Fruit fly (Drosophila melanogaster): ENCODE measurements around the gene Abl.

dm6 chr3L:16653679-16654078, 6.0 kb upstream of the Abl start:
- TF ChIP-seq insv (optimal IDR thresholded peaks at IDR 0.05) (no peak), Sin3A (optimal IDR thresholded peaks at IDR 0.05) (no peak), ttk (optimal IDR thresholded peaks at IDR 0.05) (no peak), psq (optimal IDR thresholded peaks at IDR 0.05) (no peak)
